Worm (Caenorhabditis elegans) whole organism, young adult: ENCODE results near the gene rsr-2.

Source experiments
- B0336.3 ChIP-seq: fragments of 200-800 bp; sonication (Bioruptor generic); IDR thresholded peaks from 2 replicates; pipeline ENCODE4 v1.3.6; 2022; ENCODE audit warnings: missing genetic modification characterization, missing compliant biosample characterization
- F10E7.11 ChIP-seq: sonication (generic microtip); optimal IDR thresholded peaks from 2 replicates; lab custom pipeline; 2017; ENCODE audit warnings: mild to moderate bottlenecking, missing genetic modification characterization, moderate library complexity, missing compliant biosample characterization
- F52B5.7 ChIP-seq: sonication (generic microtip); optimal IDR thresholded peaks from 2 replicates; lab custom pipeline; 2016; ENCODE audit warnings: mild to moderate bottlenecking, missing genetic modification characterization, missing compliant biosample characterization
- K12H6.12 ChIP-seq: fragments of 200-800 bp; sonication (Bioruptor generic); optimal IDR thresholded peaks from 2 replicates; lab custom pipeline; 2018; ENCODE audit warnings: mild to moderate bottlenecking, missing genetic modification characterization, missing compliant biosample characterization
- atf-7 ChIP-seq: sonication (generic microtip); optimal IDR thresholded peaks from 2 replicates; lab custom pipeline; 2017; ENCODE audit warnings: mild to moderate bottlenecking, missing genetic modification characterization, missing compliant biosample characterization
- dpl-1 ChIP-seq: fragments of 150-350 bp; optimal IDR thresholded peaks from 2 replicates; lab custom pipeline; 2014; ENCODE audit warnings: missing biosample characterization, missing genetic modification reagents, missing genetic modification characterization
- ets-4 ChIP-seq: fragments of 200-800 bp; sonication (Bioruptor generic); optimal IDR thresholded peaks from 2 replicates; lab custom pipeline; 2018; ENCODE audit warnings: mild to moderate bottlenecking, missing genetic modification characterization, missing compliant biosample characterization
- hmg-20 ChIP-seq: fragments of 200-800 bp; sonication (Bioruptor generic); IDR thresholded peaks from 2 replicates; pipeline ENCODE4 v1.3.6; 2022; ENCODE audit warnings: missing genetic modification reagents, missing genetic modification characterization, missing compliant biosample characterization
- lin-40 ChIP-seq: sonication (generic microtip); optimal IDR thresholded peaks from 2 replicates; lab custom pipeline; 2016; ENCODE audit warnings: missing genetic modification characterization, mild to moderate bottlenecking, missing compliant biosample characterization, missing genotype, missing genetic modification reagents
- madf-8 ChIP-seq: fragments of 200-800 bp; sonication (Bioruptor generic); conservative IDR thresholded peaks from 2 replicates; pipeline ENCODE4 v1.3.6; 2022; ENCODE audit warnings: missing genetic modification reagents, missing genetic modification characterization, missing compliant biosample characterization
- pha-4 ChIP-seq: fragments of 150-350 bp; sonication (generic microtip); optimal IDR thresholded peaks from 2 replicates; lab custom pipeline; 2014; ENCODE audit warnings: missing biosample characterization, missing genetic modification reagents, missing genetic modification characterization
- unc-62 ChIP-seq: fragments of 150-350 bp; optimal IDR thresholded peaks from 2 replicates; lab custom pipeline; 2014; ENCODE audit warnings: missing biosample characterization, missing genetic modification reagents, missing genetic modification characterization

ce11 chrII:12256528-12256927 is 31.4 kb downstream of the rsr-2 start, which contains the start of gene parn-2:
- no peak for TF ChIP-seq B0336.3
- TF ChIP-seq F52B5.7 (tag; lab: Kevin White, UChicago) = no peak
- TF ChIP-seq F10E7.11 = no peak
- TF ChIP-seq pha-4 (tag; lab: Kevin White, UChicago) = no peak
- TF ChIP-seq unc-62 (GFP tag; lab: Kevin White, UChicago) = no peak
- no peak for TF ChIP-seq dpl-1 (GFP tag; lab: Kevin White, UChicago)
- TF ChIP-seq madf-8 (GFP tag; lab: Robert Waterston, UW) = no peak
- no peak for TF ChIP-seq K12H6.12 (tag; lab: Kevin White, UChicago)
- TF ChIP-seq hmg-20 (GFP tag; lab: Robert Waterston, UW) = no peak
- no peak for TF ChIP-seq ets-4 (GFP tag; lab: Kevin White, UChicago)
- TF ChIP-seq atf-7 (tag; lab: Kevin White, UChicago) = no peak
- no peak for TF ChIP-seq lin-40 (tag; lab: Kevin White, UChicago)
